Worm (Caenorhabditis elegans) whole organism, dauer: Measurements from ENCODE around the gene D1054.5.

Experiments used
- unc-62 ChIP-seq: sonication (generic microtip); optimal IDR thresholded peaks from 2 replicates; lab custom pipeline; 2017; ENCODE audit warnings: missing biosample characterization, missing genetic modification reagents, missing genetic modification characterization

D1054.5 gene

ce11 chrV:10792775-10793174, 16.4 kb upstream of the D1054.5 start, which contains the start of gene D1054.10:
TSS of gene D1054.10 (minus strand) at chrV:10792875.
- TF ChIP-seq unc-62 (GFP tag; lab: Kevin White, UChicago): no peak

- no peak for TF ChIP-seq unc-62 (GFP tag; lab: Kevin White, UChicago)
Observed at ce11 chrV:10790921-10791320, 14.5 kb upstream of the D1054.5 start, which contains the start of gene D1054.9. TSS of gene D1054.9 (minus strand) at chrV:10791057.

ce11 chrV:10784011-10784410, 7.6 kb upstream of the D1054.5 start, which contains the start of gene D1054.8:
TSS of gene D1054.8 (plus strand) at chrV:10784311.
- TF ChIP-seq unc-62 (GFP tag; lab: Kevin White, UChicago): no peak

ce11 chrV:10773216-10773615, 3.2 kb downstream of the D1054.5 start:
- no peak for TF ChIP-seq unc-62 (GFP tag; lab: Kevin White, UChicago)

ce11 chrV:10771390-10771789, 5.0 kb downstream of the D1054.5 start, which contains the start of gene D1054.3:
TSS of gene D1054.3 (plus strand) at chrV:10771451.
- no peak for TF ChIP-seq unc-62 (GFP tag; lab: Kevin White, UChicago)

DNA sequence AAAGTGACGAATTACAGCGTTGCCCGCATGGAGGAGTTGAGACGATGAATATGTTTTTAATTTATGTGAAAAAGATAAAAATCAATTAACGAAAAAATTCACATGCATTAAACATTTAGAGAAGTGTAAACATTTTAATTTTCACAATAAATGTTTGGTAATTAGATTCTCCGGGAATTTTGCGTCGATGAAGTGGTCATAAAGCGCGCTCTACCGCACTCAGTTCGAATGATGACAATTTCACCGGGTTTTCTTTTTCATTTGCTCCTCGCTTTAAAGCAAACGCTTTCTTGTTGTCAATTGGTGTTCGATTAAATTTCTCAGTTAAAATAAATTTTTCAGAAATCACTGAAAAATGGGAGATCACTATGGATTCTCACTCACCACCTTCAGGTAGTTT, 6.4 kb downstream of the D1054.5 start, which contains the start of the genes D1054.1 and pas-2:
Gene D1054.1 (minus strand): TSS at position 192 of the 400 bp plus-strand sequence.
Gene pas-2 (plus strand): TSS at position 343 of the 400 bp plus-strand sequence.
- TF ChIP-seq unc-62 (GFP tag; lab: Kevin White, UChicago): no peak

ce11 chrV:10768892-10769291, 7.5 kb downstream of the D1054.5 start:
- no peak for TF ChIP-seq unc-62 (GFP tag; lab: Kevin White, UChicago)

ce11 chrV:10764066-10764465, 12.3 kb downstream of the D1054.5 start, which contains the start of gene ocr-1:
TSS of gene ocr-1 (plus strand) at chrV:10764366.
- TF ChIP-seq unc-62 (GFP tag; lab: Kevin White, UChicago): no peak

DNA sequence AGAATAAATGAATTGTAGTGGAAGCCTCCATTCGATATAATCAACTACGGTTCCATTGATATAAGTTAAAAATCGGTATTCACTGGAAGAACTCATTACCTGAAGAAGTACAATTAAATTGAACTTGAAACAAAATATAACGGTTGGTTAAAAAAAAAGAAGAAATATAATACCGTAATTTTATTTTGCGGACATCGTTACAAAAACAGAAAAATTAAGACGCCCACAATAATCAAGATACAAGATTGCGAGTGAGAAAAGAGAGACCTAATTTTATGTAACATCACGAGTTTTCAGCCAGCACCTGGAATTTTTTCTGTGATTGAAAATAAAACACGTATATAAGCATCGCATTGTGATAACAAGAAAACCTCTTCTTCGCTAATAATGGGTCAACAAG, 13.7 kb downstream of the D1054.5 start, which contains the start of gene sre-6:
Gene sre-6 (minus strand): TSS at position 101 of the 400 bp plus-strand sequence.
- TF ChIP-seq unc-62 (GFP tag; lab: Kevin White, UChicago): no peak

DNA sequence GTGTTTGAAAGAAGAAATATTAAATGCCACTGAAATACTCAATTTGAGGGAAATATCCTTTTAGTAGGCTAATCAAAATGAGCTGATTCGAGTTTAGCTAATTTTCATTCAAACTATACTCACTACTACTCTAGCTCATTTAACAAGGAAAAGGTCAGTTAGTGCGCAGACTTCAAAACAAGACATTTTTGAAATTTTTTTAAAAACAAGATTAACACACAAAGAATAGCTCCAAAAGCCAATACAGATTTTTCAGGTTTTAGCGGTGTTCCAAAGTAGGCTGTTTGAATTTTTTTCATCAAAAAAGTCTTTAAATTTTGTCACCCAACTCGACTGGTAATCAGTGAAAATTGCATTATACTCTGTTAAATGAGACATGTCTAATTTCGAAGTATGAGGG, 15.5 kb downstream of the D1054.5 start:
- TF ChIP-seq unc-62 (GFP tag; lab: Kevin White, UChicago): no peak

ce11 chrV:10758658-10759057, 17.7 kb downstream of the D1054.5 start, which contains the start of gene F28H7.8:
TSS of gene F28H7.8 (plus strand) at chrV:10758958.
- no peak for TF ChIP-seq unc-62 (GFP tag; lab: Kevin White, UChicago)

ce11 chrV:10757128-10757527, 19.2 kb downstream of the D1054.5 start:
- TF ChIP-seq unc-62 (GFP tag; lab: Kevin White, UChicago): no peak

DNA sequence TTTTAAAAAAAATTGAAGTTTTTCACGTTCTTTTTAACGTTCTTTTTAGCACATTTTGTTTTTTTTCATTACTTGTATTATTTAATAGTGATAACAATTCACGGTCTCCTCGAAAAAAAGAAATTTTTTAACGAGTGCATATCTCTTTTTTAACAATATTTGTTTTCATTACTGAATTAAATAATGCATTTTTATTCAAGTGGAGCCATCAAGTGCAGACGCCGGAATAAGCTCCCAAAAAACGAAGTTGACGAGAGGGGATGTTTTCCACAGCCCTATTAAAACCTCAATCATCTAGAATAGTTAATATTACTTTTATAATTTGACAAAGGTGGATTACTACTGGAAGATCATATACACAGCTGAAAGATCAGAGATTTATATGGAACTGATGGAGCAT, 19.7 kb downstream of the D1054.5 start, which contains the start of gene irld-6:
Gene irld-6 (minus strand): TSS at position 101 of the 400 bp plus-strand sequence.
- TF ChIP-seq unc-62 (GFP tag; lab: Kevin White, UChicago): no peak

ce11 chrV:10754050-10754449, 22.3 kb downstream of the D1054.5 start, which contains the start of gene F28H7.7:
TSS of gene F28H7.7 (minus strand) at chrV:10754150.
- no peak for TF ChIP-seq unc-62 (GFP tag; lab: Kevin White, UChicago)

DNA sequence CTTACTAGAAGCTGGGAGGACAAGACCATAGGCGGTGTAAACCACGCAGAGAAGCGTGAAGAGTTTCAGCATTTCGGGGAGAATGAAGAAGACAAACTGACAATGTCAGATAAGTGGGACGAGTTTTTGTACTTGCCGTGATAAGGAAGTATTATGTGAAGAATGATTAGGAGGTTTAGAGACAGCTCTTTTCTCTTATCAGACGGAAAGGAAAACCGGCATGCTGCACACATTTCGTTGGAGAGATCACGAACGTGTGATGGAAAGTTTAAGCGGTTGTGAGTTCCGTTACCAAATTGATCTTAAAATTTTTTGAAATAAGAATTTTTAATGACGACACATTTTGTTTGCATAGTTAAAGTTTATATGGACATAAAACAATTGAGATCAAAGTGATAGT, 25.7 kb downstream of the D1054.5 start, which contains the start of gene F28H7.3:
Gene F28H7.3 (minus strand): TSS at position 159 of the 400 bp plus-strand sequence.
- no peak for TF ChIP-seq unc-62 (GFP tag; lab: Kevin White, UChicago)

DNA sequence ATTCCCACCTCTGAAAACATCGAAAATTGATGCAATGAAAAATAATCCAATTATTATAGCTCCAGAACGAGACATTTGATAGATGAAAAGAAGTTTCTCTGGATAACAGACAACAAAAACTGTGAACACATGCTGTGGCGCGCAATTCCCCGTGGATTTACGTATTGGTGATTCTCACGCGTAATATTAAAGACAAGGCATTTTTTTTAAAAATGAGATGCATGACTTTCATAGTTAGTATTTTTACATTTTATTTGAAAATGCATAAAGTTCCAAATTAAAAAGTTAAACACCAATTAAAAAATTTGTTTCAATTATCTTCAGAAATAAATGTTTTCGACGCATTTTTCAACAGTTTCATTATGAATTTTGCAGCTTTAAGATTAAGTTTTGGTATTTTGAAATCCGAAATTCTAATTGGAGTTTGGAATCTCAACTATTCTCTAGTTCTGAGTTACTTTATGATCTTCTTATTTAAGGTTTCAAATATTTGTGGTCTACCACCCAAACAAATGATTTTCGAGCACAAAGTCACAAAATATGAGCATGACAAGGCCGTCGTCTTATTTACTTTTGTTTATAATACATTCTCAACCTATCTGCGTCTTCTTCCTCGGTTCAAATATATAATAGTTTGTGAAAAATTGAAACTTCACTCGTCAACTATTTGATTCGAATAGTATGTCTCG, 29.0 kb downstream of the D1054.5 start, which contains the start of the genes selt-1.2 and F28H7.2:
Gene selt-1.2 (minus strand): TSS at position 101 of the 689 bp plus-strand sequence.
Gene F28H7.2 (plus strand): TSS at position 639 of the 689 bp plus-strand sequence.
- TF ChIP-seq unc-62 (GFP tag; lab: Kevin White, UChicago): no peak
